Worm (Caenorhabditis elegans) whole organism, L4/young adult: ENCODE results near the gene iars-1.

Source experiments
- dao-5 ChIP-seq: sonication (generic microtip); optimal IDR thresholded peaks from 2 replicates; lab custom pipeline; 2016; ENCODE audit warnings: missing genotype, missing genetic modification characterization, moderate library complexity, missing compliant biosample characterization
- him-1 ChIP-seq: sonication (generic microtip); optimal IDR thresholded peaks from 2 replicates; lab custom pipeline; 2016; ENCODE audit warnings: missing genotype, missing genetic modification reagents, missing genetic modification characterization, missing compliant biosample characterization

DNA sequence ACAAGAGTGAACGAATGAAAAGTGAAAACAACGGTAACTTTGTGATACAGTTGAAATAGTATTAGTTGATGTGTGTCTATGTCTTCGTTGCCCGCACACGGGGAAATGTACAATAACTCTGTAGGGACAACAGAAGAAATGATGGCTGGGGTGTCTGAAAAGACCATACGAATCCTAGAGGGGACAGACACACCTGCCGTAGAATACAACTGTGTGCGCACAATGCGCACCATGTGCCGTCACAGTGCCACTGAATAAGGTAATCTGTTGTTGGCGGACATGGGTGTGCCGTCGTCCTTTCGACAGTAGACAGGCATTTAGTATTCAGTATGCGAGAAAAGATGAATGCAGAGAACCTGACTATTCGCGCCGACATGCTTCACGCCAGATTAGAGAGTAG, 52.9 kb downstream of the iars-1 start:
- TF ChIP-seq him-1 (tag; lab: Kevin White, UChicago) (no peak), dao-5 (no peak)
